Worm (Caenorhabditis elegans): ENCODE results near the gene unc-60.

The unc-60 gene

DNA sequence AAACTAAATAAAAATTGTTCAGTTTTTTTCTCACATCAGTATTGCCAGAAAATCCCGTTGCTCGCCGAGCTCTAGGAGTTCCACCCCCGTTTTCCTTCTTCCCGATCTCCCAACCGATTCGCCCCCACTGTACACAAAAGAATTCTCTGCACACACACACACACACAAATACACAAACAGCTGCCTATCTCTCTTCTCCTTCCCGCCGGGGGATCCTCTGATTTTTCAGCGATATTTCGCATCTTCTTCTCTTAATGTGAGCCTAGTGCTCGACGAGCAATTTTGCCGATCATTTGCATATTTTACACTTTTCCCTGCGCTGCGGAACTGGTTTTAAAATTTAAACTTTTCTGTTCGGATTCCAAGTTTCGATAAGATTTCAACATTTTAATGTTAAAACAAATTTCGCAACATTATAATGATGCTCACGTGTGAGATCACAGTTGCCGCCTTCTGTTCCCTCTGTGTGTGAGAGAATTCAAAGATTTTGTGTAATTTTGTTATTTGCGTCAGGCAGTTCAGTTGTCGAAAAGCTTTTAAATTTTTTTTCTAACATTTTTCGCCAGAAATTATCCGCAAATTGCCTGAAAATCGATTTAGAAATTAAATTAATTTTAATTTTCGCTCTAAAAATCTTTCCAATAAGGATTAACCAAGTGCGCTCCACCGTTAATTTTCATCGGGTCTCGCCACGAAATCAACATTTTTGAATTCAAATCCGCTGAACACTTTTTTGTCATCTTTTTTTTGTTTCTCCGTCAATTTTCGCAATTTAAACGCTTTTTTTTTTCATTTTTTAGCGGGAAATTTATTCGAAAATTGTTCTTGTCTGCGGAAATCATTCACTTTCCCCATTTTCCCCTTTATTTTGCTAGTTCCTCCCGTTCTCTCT is 3.6 kb upstream of the unc-60 start:
- TF ChIP-seq hlh-6 (tag; optimal IDR thresholded peaks at IDR 0.05) (no peak), ceh-19 (GFP tag; optimal IDR thresholded peaks at IDR 0.05) (no peak), ceh-14 (tag; optimal IDR thresholded peaks at IDR 0.05) (no peak), ceh-48 (tag; optimal IDR thresholded peaks at IDR 0.05) (no peak), ceh-9 (tag; optimal IDR thresholded peaks at IDR 0.05) (no peak), odd-2 (tag; optimal IDR thresholded peaks at IDR 0.05) (no peak), ceh-30 (tag; optimal IDR thresholded peaks at IDR 0.05) (no peak), ceh-18 (tag; optimal IDR thresholded peaks at IDR 0.05) (peak; percentile 83), syd-9 (tag; optimal IDR thresholded peaks at IDR 0.05) (peak; percentile 5), rnt-1 (tag; optimal IDR thresholded peaks at IDR 0.05) (peak; percentile 18), nhr-232 (tag; optimal IDR thresholded peaks at IDR 0.05) (no peak), ceh-24 (tag; optimal IDR thresholded peaks at IDR 0.05) (no peak), tbx-2 (tag; optimal IDR thresholded peaks at IDR 0.05) (peak; percentile 20), pat-9 (tag; optimal IDR thresholded peaks at IDR 0.05) (peak; percentile 23), ceh-22 (tag; optimal IDR thresholded peaks at IDR 0.05) (no peak), unc-42 (tag; optimal IDR thresholded peaks at IDR 0.05) (peak; percentile 64), che-1 (tag; optimal IDR thresholded peaks at IDR 0.05) (no peak), fkh-10 (GFP tag; optimal IDR thresholded peaks at IDR 0.05) (no peak), pax-1 (tag; optimal IDR thresholded peaks at IDR 0.05) (no peak)

DNA sequence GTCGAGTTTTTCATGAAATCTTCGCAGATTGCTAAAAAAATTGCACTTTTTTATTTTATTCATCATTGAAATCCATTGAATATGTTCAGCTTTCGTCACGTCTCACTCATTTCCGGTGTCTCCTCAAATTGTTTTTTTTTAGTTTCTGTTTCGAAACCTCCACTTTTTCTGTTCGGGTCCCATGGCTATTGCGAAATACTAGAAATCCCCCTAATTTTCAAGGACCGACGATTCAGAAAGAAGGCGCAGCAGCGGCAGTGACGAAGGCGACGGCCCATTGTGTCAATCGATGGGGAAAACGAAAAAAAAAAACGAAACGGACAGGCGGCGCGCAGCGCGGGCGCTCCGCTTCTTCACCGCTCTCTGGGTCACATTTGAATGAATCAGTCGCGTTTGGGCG is 2.9 kb upstream of the unc-60 start:
- TF ChIP-seq ztf-16 (tag; optimal IDR thresholded peaks at IDR 0.05) (no peak), nhr-232 (tag; optimal IDR thresholded peaks at IDR 0.05) (no peak), K09A11.1 (tag; optimal IDR thresholded peaks at IDR 0.05; ENCODE audit: insufficient read depth) (no peak), C08G9.2 (tag; optimal IDR thresholded peaks at IDR 0.05) (no peak), ceh-14 (tag; optimal IDR thresholded peaks at IDR 0.05) (no peak), tbx-2 (tag; optimal IDR thresholded peaks at IDR 0.05) (no peak), zip-5 (tag; optimal IDR thresholded peaks at IDR 0.05) (no peak), ceh-22 (tag; optimal IDR thresholded peaks at IDR 0.05) (no peak)

DNA sequence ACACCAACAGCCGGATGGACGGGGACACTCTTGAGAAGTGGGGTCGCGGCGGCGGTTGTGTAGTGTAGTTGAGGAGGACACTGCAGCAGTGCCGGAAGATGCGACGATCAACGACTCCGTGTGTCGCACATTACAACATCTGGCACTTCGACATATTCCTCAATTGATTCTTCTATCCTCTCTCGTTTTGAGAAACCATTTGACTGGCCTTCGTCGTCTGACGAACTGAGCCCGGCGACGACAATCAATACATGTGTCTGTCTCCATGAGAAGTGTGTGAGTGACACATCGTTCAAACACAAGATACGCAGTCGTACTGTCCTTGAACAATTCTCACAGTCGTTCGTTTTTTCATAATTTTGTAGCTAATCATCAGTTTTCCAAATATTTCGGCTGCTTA is 2.3 kb upstream of the unc-60 start:
- peak; percentile 2 for TF ChIP-seq ceh-48 (tag; optimal IDR thresholded peaks at IDR 0.05)
- TF ChIP-seq tbx-2 (tag; optimal IDR thresholded peaks at IDR 0.05) = no peak
- TF ChIP-seq hlh-30 (tag; optimal IDR thresholded peaks at IDR 0.05; ENCODE audit: insufficient read depth) = no peak
- TF ChIP-seq ceh-6 (GFP tag; optimal IDR thresholded peaks at IDR 0.05) = no peak
- no peak for TF ChIP-seq nfya-1 (tag; optimal IDR thresholded peaks at IDR 0.05)
- TF ChIP-seq ceh-31 (tag; optimal IDR thresholded peaks at IDR 0.05) = no peak
- peak; percentile 18 for TF ChIP-seq hlh-8 (tag; optimal IDR thresholded peaks at IDR 0.05)
- TF ChIP-seq pax-1 (tag; optimal IDR thresholded peaks at IDR 0.05) = no peak
- no peak for TF ChIP-seq madf-2 (tag; optimal IDR thresholded peaks at IDR 0.05)
- peak; percentile 23 for TF ChIP-seq unc-55 (GFP tag; optimal IDR thresholded peaks at IDR 0.05)
- no peak for TF ChIP-seq T23F11.4 (GFP tag; optimal IDR thresholded peaks at IDR 0.05)
- no peak for TF ChIP-seq lim-6 (tag; optimal IDR thresholded peaks at IDR 0.05)
- no peak for TF ChIP-seq ceh-9 (tag; optimal IDR thresholded peaks at IDR 0.05)
- no peak for TF ChIP-seq C08G9.2 (tag; optimal IDR thresholded peaks at IDR 0.05)
- TF ChIP-seq unc-86 (tag; optimal IDR thresholded peaks at IDR 0.05) = no peak
- no peak for TF ChIP-seq hlh-13 (GFP tag; optimal IDR thresholded peaks at IDR 0.05)

DNA sequence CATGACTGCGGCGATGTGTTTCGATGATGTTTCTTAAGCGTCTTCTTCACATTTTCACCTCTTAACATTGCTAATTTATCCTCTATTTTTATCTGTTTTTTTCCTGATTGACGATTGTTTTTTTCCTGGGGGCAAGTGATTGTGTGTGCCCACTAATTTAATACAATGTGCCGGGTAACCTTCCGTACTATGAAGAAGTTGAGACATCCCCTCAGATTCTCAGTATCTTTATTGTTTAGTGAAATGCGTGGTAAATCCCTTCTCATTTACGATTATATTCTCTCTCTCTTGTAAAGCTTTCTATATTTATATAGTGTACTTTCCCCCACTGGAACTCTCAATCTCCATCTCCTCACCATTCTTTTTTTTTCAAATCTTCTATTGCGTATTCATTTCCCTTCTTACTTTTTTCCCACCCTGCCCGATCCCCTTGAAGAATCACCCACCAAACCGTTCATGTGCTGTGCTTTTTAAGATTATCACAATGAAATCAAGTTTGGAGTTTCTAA is 1.5 kb downstream of the unc-60 start:
- TF ChIP-seq unc-3 (GFP tag; conservative IDR thresholded peaks at IDR 0.05) (no peak), unc-3 (tag; optimal IDR thresholded peaks at IDR 0.05) (no peak), C38D4.7 (GFP tag; optimal IDR thresholded peaks at IDR 0.05) (no peak), sox-2 (GFP tag; IDR thresholded peaks at IDR 0.05) (no peak), elt-2 (tag; optimal IDR thresholded peaks at IDR 0.05) (no peak), ceh-22 (tag; optimal IDR thresholded peaks at IDR 0.05) (no peak), elt-4 (tag; optimal IDR thresholded peaks at IDR 0.05) (no peak), ceh-34 (tag; optimal IDR thresholded peaks at IDR 0.05) (no peak), mec-3 (tag; optimal IDR thresholded peaks at IDR 0.05; ENCODE audit: borderline replicate concordance) (no peak), npax-4 (tag; optimal IDR thresholded peaks at IDR 0.05) (no peak), T23F11.4 (GFP tag; optimal IDR thresholded peaks at IDR 0.05) (no peak), lin-11 (tag; optimal IDR thresholded peaks at IDR 0.05) (no peak), pha-4 (tag; optimal IDR thresholded peaks at IDR 0.05) (no peak), gmeb-2 (tag; optimal IDR thresholded peaks at IDR 0.05) (no peak)
